Fruit fly (Drosophila melanogaster): ENCODE results near the gene CG13040.
A peak's percentile ranks its signal among the peaks of the same experiment; 100 is the strongest.

The CG13040 gene

DNA sequence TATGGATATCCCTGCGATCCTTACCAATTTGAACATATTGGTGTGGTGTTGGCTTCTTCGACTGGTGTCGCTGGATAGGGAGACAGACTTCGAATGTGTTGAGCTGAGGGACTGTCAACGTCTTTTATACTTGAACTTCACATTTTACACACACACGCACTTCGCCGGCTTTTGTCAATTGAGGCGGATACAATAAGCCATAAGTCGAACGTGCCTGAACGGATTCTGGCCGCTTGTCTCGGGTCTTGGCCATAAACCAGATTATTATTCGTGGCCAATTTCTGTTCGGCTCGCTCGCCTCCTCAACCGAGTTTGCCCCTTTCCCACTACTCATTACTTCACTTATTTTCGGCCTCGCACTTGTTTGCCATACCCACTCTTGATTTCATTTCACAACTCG, 23.5 kb downstream of the CG13040 start, which contains the start of gene CG13044:
Gene CG13044, minus strand, starts transcription at position 101 of the 400 bp plus-strand sequence.
- TF ChIP-seq Blimp-1 (GFP tag; optimal IDR thresholded peaks at IDR 0.05) (peak; percentile 16), maf-S (GFP tag; optimal IDR thresholded peaks at IDR 0.05) (no peak), CG14050 (GFP tag; IDR thresholded peaks at IDR 0.05) (no peak), wor (GFP tag; IDR thresholded peaks at IDR 0.05) (no peak), CG6175 (GFP tag; IDR thresholded peaks at IDR 0.05) (no peak), Taf1 (GFP tag; IDR thresholded peaks at IDR 0.05) (no peak), CG18011 (GFP tag; optimal IDR thresholded peaks at IDR 0.05) (no peak), CG14860 (GFP tag; IDR thresholded peaks at IDR 0.05; ENCODE audit: partially characterized antibody) (no peak)

dm6 chr3L:16301153-16301552, 25.4 kb downstream of the CG13040 start, which contains the start of gene CG4982:
TSS of gene CG4982 (plus strand) at chr3L:16301453.
- TF ChIP-seq GATAe (GFP tag; conservative IDR thresholded peaks at IDR 0.05) (no peak), fd102C (GFP tag; optimal IDR thresholded peaks at IDR 0.05) (no peak), gcm (GFP tag; optimal IDR thresholded peaks at IDR 0.05) (no peak), CG6689 (GFP tag; IDR thresholded peaks at IDR 0.05) (no peak), Hmx (GFP tag; optimal IDR thresholded peaks at IDR 0.05) (no peak), tx (GFP tag; optimal IDR thresholded peaks at IDR 0.05) (no peak), jumu (GFP tag; optimal IDR thresholded peaks at IDR 0.05) (no peak), CG2202 (tag; optimal IDR thresholded peaks at IDR 0.05) (no peak), eve (GFP tag; optimal IDR thresholded peaks at IDR 0.05) (no peak), Six4 (GFP tag; optimal IDR thresholded peaks at IDR 0.05) (no peak), luna (GFP tag; optimal IDR thresholded peaks at IDR 0.05) (no peak), kay (GFP tag; optimal IDR thresholded peaks at IDR 0.05) (no peak), ERR (GFP tag; optimal IDR thresholded peaks at IDR 0.05) (no peak), CG7357 (GFP tag; IDR thresholded peaks at IDR 0.05) (no peak), CG7839 (tag; optimal IDR thresholded peaks at IDR 0.05) (no peak), nerfin-1 (tag; optimal IDR thresholded peaks at IDR 0.05) (no peak), HLH54F (GFP tag; optimal IDR thresholded peaks at IDR 0.05) (no peak), CG4707 (GFP tag; optimal IDR thresholded peaks at IDR 0.05) (no peak)

dm6 chr3L:16295447-16295846, 31.1 kb downstream of the CG13040 start, which contains the start of gene CG4962:
TSS of gene CG4962 (minus strand) at chr3L:16295547.
- no peak for TF ChIP-seq CoRest (tag; optimal IDR thresholded peaks at IDR 0.05)
- no peak for TF ChIP-seq CG8290 (GFP tag; optimal IDR thresholded peaks at IDR 0.05)
- TF ChIP-seq CG8290 (tag; optimal IDR thresholded peaks at IDR 0.05), result no peak
- no peak for TF ChIP-seq Neu2 (GFP tag; optimal IDR thresholded peaks at IDR 0.05; ENCODE audit: borderline replicate concordance)

dm6 chr3L:16291678-16292077, 34.9 kb downstream of the CG13040 start:
- TF ChIP-seq CG13287 (GFP tag; IDR thresholded peaks at IDR 0.05; ENCODE audit: partially characterized antibody) (peak; percentile 10; the same call in 1 of the 2 replicates), Abd-B (GFP tag; optimal IDR thresholded peaks at IDR 0.05) (peak; percentile 11), CG42726 (GFP tag; IDR thresholded peaks at IDR 0.05; ENCODE audit: partially characterized antibody) (0 out of 2 replicates have a peak, but pooled peaks have one; percentile 34), Vsx1 (GFP tag; optimal IDR thresholded peaks at IDR 0.05) (peak; percentile 49), z (GFP tag; IDR thresholded peaks at IDR 0.05) (0 out of 3 replicates have a peak, but pooled peaks have one; percentile 17), CG17359 (tag; optimal IDR thresholded peaks at IDR 0.05) (no peak), repo (GFP tag; optimal IDR thresholded peaks at IDR 0.05) (no peak)
